Worm (Caenorhabditis elegans): ENCODE measurements around the gene clh-3.

DNA sequence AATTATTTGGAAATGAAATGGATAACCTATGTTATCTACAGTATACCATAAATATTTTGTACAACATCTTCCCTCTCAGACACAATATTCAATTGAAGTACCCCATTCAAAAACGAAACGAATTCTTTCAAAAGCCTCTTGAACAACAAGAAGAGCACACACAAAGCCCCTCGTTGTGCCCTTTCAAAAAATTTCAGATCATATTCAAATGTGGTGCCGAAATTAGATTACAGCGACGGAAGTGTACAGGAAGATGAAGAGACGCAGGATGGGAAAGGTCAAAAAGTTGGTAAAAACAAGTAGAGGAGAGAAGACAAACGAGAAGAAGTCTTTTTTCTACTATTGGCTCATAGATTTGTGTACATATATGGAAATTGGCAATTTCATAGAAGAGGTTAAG lies 49.6 kb downstream of the clh-3 start:
- TF ChIP-seq F49E8.2 (tag; optimal IDR thresholded peaks at IDR 0.05; ENCODE audit: insufficient read depth) (no peak), sptf-2 (GFP tag; optimal IDR thresholded peaks at IDR 0.05) (no peak), B0336.3 (GFP tag; IDR thresholded peaks at IDR 0.05) (no peak), let-526 (GFP tag; IDR thresholded peaks at IDR 0.05) (no peak), efl-1 (GFP tag; optimal IDR thresholded peaks at IDR 0.05) (no peak), zfh-2 (GFP tag; conservative IDR thresholded peaks at IDR 0.05) (no peak), nhr-27 (tag; optimal IDR thresholded peaks at IDR 0.05) (no peak)
